Fruit fly (Drosophila melanogaster): ENCODE data around the gene CG32655.
A peak's percentile ranks its signal among the peaks of the same experiment; 100 is the strongest.

CG32655 gene

dm6 chrX:12225325-12225972, 10.2 kb downstream of the CG32655 start (continued):
- TF ChIP-seq stwl (tag; optimal IDR thresholded peaks at IDR 0.05) (no peak), danr (GFP tag; IDR thresholded peaks at IDR 0.05) (no peak), exex (tag; optimal IDR thresholded peaks at IDR 0.05) (no peak), Sry-δ (GFP tag; optimal IDR thresholded peaks at IDR 0.05) (no peak), Dref (GFP tag; IDR thresholded peaks at IDR 0.05) (no peak), tio (GFP tag; optimal IDR thresholded peaks at IDR 0.05) (no peak), CHES-1-like (GFP tag; optimal IDR thresholded peaks at IDR 0.05) (no peak), CG7928 (GFP tag; optimal IDR thresholded peaks at IDR 0.05) (no peak), usp (GFP tag; optimal IDR thresholded peaks at IDR 0.05) (no peak), CkIIα-i1 (GFP tag; IDR thresholded peaks at IDR 0.05) (no peak), twi (tag; optimal IDR thresholded peaks at IDR 0.05) (peak; percentile 44), pan (optimal IDR thresholded peaks at IDR 0.05) (no peak), pan (GFP tag; optimal IDR thresholded peaks at IDR 0.05 in 1 of 2, IDR thresholded peaks at IDR 0.05 in 1 of 2) (no peak), CG13894 (tag; optimal IDR thresholded peaks at IDR 0.05) (no peak), shn (GFP tag; optimal IDR thresholded peaks at IDR 0.05) (no peak), CG17912 (GFP tag; optimal IDR thresholded peaks at IDR 0.05) (no peak), YL-1 (GFP tag; optimal IDR thresholded peaks at IDR 0.05) (no peak), dmrt99B (tag; optimal IDR thresholded peaks at IDR 0.05) (peak; percentile 72), CG42726 (GFP tag; IDR thresholded peaks at IDR 0.05; ENCODE audit: partially characterized antibody) (no peak), Ravus (GFP tag; IDR thresholded peaks at IDR 0.05) (no peak), CG12299 (tag; optimal IDR thresholded peaks at IDR 0.05) (peak; percentile 17), HLHmδ (GFP tag; optimal IDR thresholded peaks at IDR 0.05) (no peak), CG9797 (GFP tag; optimal IDR thresholded peaks at IDR 0.05) (no peak), Aef1 (GFP tag; IDR thresholded peaks at IDR 0.05) (no peak), fd3F (GFP tag; optimal IDR thresholded peaks at IDR 0.05) (no peak), aop (GFP tag; IDR thresholded peaks at IDR 0.05) (no peak), HLH4C (GFP tag; IDR thresholded peaks at IDR 0.05; ENCODE audit: partially characterized antibody) (no peak), CG33213 (GFP tag; optimal IDR thresholded peaks at IDR 0.05) (no peak), CG11723 (GFP tag; optimal IDR thresholded peaks at IDR 0.05) (peak; percentile 5), chm (GFP tag; IDR thresholded peaks at IDR 0.05) (peak; percentile 54; the same call in 1 of the 2 replicates), CG34376 (GFP tag; optimal IDR thresholded peaks at IDR 0.05) (no peak), Hr39 (optimal IDR thresholded peaks at IDR 0.05) (no peak), grau (tag; optimal IDR thresholded peaks at IDR 0.05) (peak; percentile 63), ind (GFP tag; optimal IDR thresholded peaks at IDR 0.05) (no peak), gro (GFP tag; optimal IDR thresholded peaks at IDR 0.05) (no peak), z (GFP tag; IDR thresholded peaks at IDR 0.05) (0 out of 3 replicates have a peak, but pooled peaks have one; percentile 45), CG8290 (GFP tag; optimal IDR thresholded peaks at IDR 0.05) (no peak), CG8290 (tag; optimal IDR thresholded peaks at IDR 0.05) (no peak), CG10565 (GFP tag; optimal IDR thresholded peaks at IDR 0.05) (no peak), CG1603 (tag; optimal IDR thresholded peaks at IDR 0.05) (peak; percentile 0), Dbx (GFP tag; IDR thresholded peaks at IDR 0.05) (no peak), jing (GFP tag; optimal IDR thresholded peaks at IDR 0.05) (no peak), Xbp1 (GFP tag; optimal IDR thresholded peaks at IDR 0.05) (no peak), nerfin-2 (GFP tag; IDR thresholded peaks at IDR 0.05; ENCODE audit: partially characterized antibody) (no peak), CG10979 (tag; optimal IDR thresholded peaks at IDR 0.05) (peak; percentile 81), CG7357 (GFP tag; IDR thresholded peaks at IDR 0.05) (no peak), Eip74EF (GFP tag; optimal IDR thresholded peaks at IDR 0.05) (peak in 1 of 2 experiments; percentile 63), CG9609 (GFP tag; optimal IDR thresholded peaks at IDR 0.05) (no peak), mirr (GFP tag; optimal IDR thresholded peaks at IDR 0.05) (no peak), CG6854 (GFP tag; optimal IDR thresholded peaks at IDR 0.05) (no peak), CG1233 (GFP tag; optimal IDR thresholded peaks at IDR 0.05) (peak; percentile 30)

All from whole organism, embryonic.